Worm (Caenorhabditis elegans): Measurements from ENCODE around the gene srw-103.

srw-103 gene

ce11 chrV:1718232-1718631 is 1.2 kb downstream of the srw-103 start:
- peak; percentile 5 for TF ChIP-seq ces-1 (GFP tag; optimal IDR thresholded peaks at IDR 0.05)
- no peak for TF ChIP-seq R02D3.7 (tag; optimal IDR thresholded peaks at IDR 0.05)

DNA sequence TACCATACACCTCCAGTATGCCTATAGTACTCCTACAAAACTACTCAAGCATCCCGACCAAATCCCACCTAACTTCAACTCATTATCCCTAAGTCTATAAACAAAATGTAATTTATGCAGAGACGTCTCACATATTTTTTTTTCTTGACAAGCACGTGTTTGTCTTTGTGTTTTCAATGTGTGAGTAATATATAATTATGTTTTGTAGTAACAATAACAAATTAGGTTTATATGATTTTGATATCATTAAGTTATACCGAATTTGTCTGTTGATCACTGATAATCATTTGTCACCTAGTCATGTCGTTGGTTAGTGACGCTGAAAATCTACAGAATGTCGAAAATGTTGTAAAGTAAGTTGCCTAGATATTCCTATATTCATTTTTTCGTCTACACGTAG is 2.9 kb downstream of the srw-103 start, which contains the start of gene srw-102:
TSS of gene srw-102 (plus strand) at position 301 of the 400 bp plus-strand sequence.
- TF ChIP-seq daf-12 (tag; optimal IDR thresholded peaks at IDR 0.05) (no peak), lin-39 (tag; optimal IDR thresholded peaks at IDR 0.05) (no peak), lin-13 (GFP tag; optimal IDR thresholded peaks at IDR 0.05) (no peak), set-16 (GFP tag; IDR thresholded peaks at IDR 0.05) (no peak), dmd-6 (GFP tag; IDR thresholded peaks at IDR 0.05) (no peak), F49E8.2 (tag; optimal IDR thresholded peaks at IDR 0.05; ENCODE audit: borderline replicate concordance) (no peak), mep-1 (tag; optimal IDR thresholded peaks at IDR 0.05) (no peak), unc-39 (tag; optimal IDR thresholded peaks at IDR 0.05) (no peak), aha-1 (tag) (no peak), ctbp-1 (GFP tag; IDR thresholded peaks at IDR 0.05) (no peak), mdt-29 (GFP tag; IDR thresholded peaks at IDR 0.05) (no peak), fkh-10 (GFP tag; optimal IDR thresholded peaks at IDR 0.05) (no peak), mdl-1 (tag; optimal IDR thresholded peaks at IDR 0.05) (no peak), ama-1 (optimal IDR thresholded peaks at IDR 0.05) (no peak), R02D3.7 (tag; optimal IDR thresholded peaks at IDR 0.05) (no peak), nhr-25 (tag; optimal IDR thresholded peaks at IDR 0.05; ENCODE audit: borderline replicate concordance, insufficient read depth) (no peak), F26F4.8 (GFP tag; conservative IDR thresholded peaks at IDR 0.05) (no peak)

- TF ChIP-seq F10B5.3 (tag; optimal IDR thresholded peaks at IDR 0.05), result no peak
- TF ChIP-seq lim-7 (GFP tag; IDR thresholded peaks at IDR 0.05), result no peak
Measured at ce11 chrV:1721966-1722365, 5.0 kb downstream of the srw-103 start, which contains the start of gene srw-101. TSS of gene srw-101 (plus strand) at chrV:1722266.

ce11 chrV:1725353-1725752 is 8.4 kb downstream of the srw-103 start, which contains the start of gene sri-27:
TSS of gene sri-27 (plus strand) at chrV:1725653.
- no peak for TF ChIP-seq nhr-48 (tag; optimal IDR thresholded peaks at IDR 0.05)
- no peak for TF ChIP-seq snpc-4 (tag; optimal IDR thresholded peaks at IDR 0.05)
- TF ChIP-seq lin-1 (GFP tag; IDR thresholded peaks at IDR 0.05), result no peak
- no peak for TF ChIP-seq mep-1 (tag; optimal IDR thresholded peaks at IDR 0.05)
- no peak for TF ChIP-seq D1046.2 (GFP tag; IDR thresholded peaks at IDR 0.05)
- no peak for TF ChIP-seq aly-2 (tag; optimal IDR thresholded peaks at IDR 0.05)
- no peak for TF ChIP-seq lin-13 (GFP tag; optimal IDR thresholded peaks at IDR 0.05)
- TF ChIP-seq sdz-12 (GFP tag; optimal IDR thresholded peaks at IDR 0.05), result no peak
- TF ChIP-seq mxl-2 (GFP tag; conservative IDR thresholded peaks at IDR 0.05), result no peak
- TF ChIP-seq nhr-10 (tag; optimal IDR thresholded peaks at IDR 0.05), result no peak
- TF ChIP-seq daf-8 (GFP tag; IDR thresholded peaks at IDR 0.05), result no peak
- TF ChIP-seq ceh-32 (tag; optimal IDR thresholded peaks at IDR 0.05; ENCODE audit: poor library complexity), result no peak
- no peak for TF ChIP-seq lin-15B (tag; optimal IDR thresholded peaks at IDR 0.05)
- no peak for TF ChIP-seq attf-4 (tag; optimal IDR thresholded peaks at IDR 0.05)
- TF ChIP-seq egl-27 (tag; optimal IDR thresholded peaks at IDR 0.05), result no peak
- TF ChIP-seq duxl-1 (tag; optimal IDR thresholded peaks at IDR 0.05; ENCODE audit: poor library complexity), result no peak
- no peak for TF ChIP-seq gei-8 (GFP tag; optimal IDR thresholded peaks at IDR 0.05)
- TF ChIP-seq F49E8.2 (tag; optimal IDR thresholded peaks at IDR 0.05; ENCODE audit: borderline replicate concordance), result no peak
- no peak for TF ChIP-seq ctbp-1 (GFP tag; IDR thresholded peaks at IDR 0.05)
- TF ChIP-seq nhr-42 (GFP tag; IDR thresholded peaks at IDR 0.05), result no peak
